Worm (Caenorhabditis elegans) whole organism, mixed stage, embryonic: ENCODE data around the gene nrde-2.

Experiments
- M03D4.4 ChIP-seq: sonication (generic microtip); optimal IDR thresholded peaks from 2 replicates; lab custom pipeline; 2017; ENCODE audit warnings: mild to moderate bottlenecking, missing genetic modification characterization, missing compliant biosample characterization
- bed-3 ChIP-seq: fragments of 200-800 bp; sonication (Bioruptor generic); optimal IDR thresholded peaks from 3 replicates; lab custom pipeline; 2018; ENCODE audit warnings: mild to moderate bottlenecking, missing genetic modification characterization, moderate library complexity, missing compliant biosample characterization
- blmp-1 ChIP-seq: fragments of 150-350 bp; optimal IDR thresholded peaks from 2 replicates; lab custom pipeline; 2014; ENCODE audit warnings: missing biosample characterization, missing genetic modification characterization
- ceh-39 ChIP-seq: fragments of 150-350 bp; optimal IDR thresholded peaks from 2 replicates; lab custom pipeline; 2014; ENCODE audit warnings: missing biosample characterization, missing genetic modification characterization
- ceh-43 ChIP-seq: fragments of 200-800 bp; sonication (Bioruptor generic); optimal IDR thresholded peaks from 2 replicates; lab custom pipeline; 2018; ENCODE audit warnings: mild to moderate bottlenecking, missing genetic modification characterization, moderate library complexity, missing compliant biosample characterization
- ceh-83 ChIP-seq: fragments of 200-800 bp; sonication (Bioruptor generic); optimal IDR thresholded peaks from 2 replicates; lab custom pipeline; 2018; ENCODE audit warnings: mild to moderate bottlenecking, missing genetic modification characterization, missing compliant biosample characterization
- ces-1 ChIP-seq: fragments of 150-350 bp; optimal IDR thresholded peaks from 2 replicates; lab custom pipeline; 2014; ENCODE audit warnings: missing biosample characterization, missing genetic modification reagents, missing genetic modification characterization
- cnd-1 ChIP-seq: fragments of 200-800 bp; sonication (Bioruptor generic); optimal IDR thresholded peaks from 2 replicates; lab custom pipeline; 2018; ENCODE audit warnings: mild to moderate bottlenecking, missing genetic modification characterization, missing compliant biosample characterization
- drap-1 ChIP-seq: fragments of 200-800 bp; sonication (Bioruptor generic); optimal IDR thresholded peaks from 3 replicates; lab custom pipeline; 2018; ENCODE audit warnings: mild to moderate bottlenecking, missing genetic modification characterization, missing compliant biosample characterization
- elt-1 ChIP-seq: sonication (generic microtip); optimal IDR thresholded peaks from 2 replicates; lab custom pipeline; 2017; ENCODE audit warnings: missing genetic modification characterization, mild to moderate bottlenecking, missing compliant biosample characterization, antibody characterized with exemption, moderate library complexity, borderline replicate concordance; ENCODE audit not compliant: insufficient read depth
- elt-3 ChIP-seq: fragments of 150-350 bp; optimal IDR thresholded peaks from 2 replicates; lab custom pipeline; 2014; ENCODE audit warnings: missing biosample characterization, missing genetic modification characterization
- flh-1 ChIP-seq: fragments of 200-800 bp; sonication (Bioruptor generic); optimal IDR thresholded peaks from 2 replicates; lab custom pipeline; 2018; ENCODE audit warnings: mild to moderate bottlenecking, missing genetic modification characterization, moderate library complexity, missing compliant biosample characterization
- ham-2 ChIP-seq: fragments of 200-800 bp; sonication (Bioruptor generic); optimal IDR thresholded peaks from 2 replicates; lab custom pipeline; 2018; ENCODE audit warnings: mild to moderate bottlenecking, missing genetic modification characterization, missing compliant biosample characterization
- hlh-1 ChIP-seq: fragments of 150-350 bp; optimal IDR thresholded peaks from 2 replicates; lab custom pipeline; 2014; ENCODE audit warnings: missing biosample characterization, missing genetic modification reagents, missing genetic modification characterization
- lin-13 ChIP-seq: fragments of 150-350 bp; optimal IDR thresholded peaks from 2 replicates; lab custom pipeline; 2014; ENCODE audit warnings: missing biosample characterization, missing genetic modification characterization
- lin-32 ChIP-seq: fragments of 200-800 bp; sonication (Bioruptor generic); optimal IDR thresholded peaks from 2 replicates; lab custom pipeline; 2018; ENCODE audit warnings: mild to moderate bottlenecking, missing genetic modification characterization, missing compliant biosample characterization
- lsy-2 ChIP-seq: fragments of 150-350 bp; optimal IDR thresholded peaks from 2 replicates; lab custom pipeline; 2014; ENCODE audit warnings: missing biosample characterization, missing genetic modification characterization
- mab-5 ChIP-seq: fragments of 150-350 bp; optimal IDR thresholded peaks from 2 replicates; lab custom pipeline; 2014; ENCODE audit warnings: missing biosample characterization, missing genetic modification characterization
- mep-1 ChIP-seq: fragments of 150-350 bp; optimal IDR thresholded peaks from 2 replicates; lab custom pipeline; 2017; ENCODE audit warnings: missing biosample characterization, missing genetic modification reagents, missing genetic modification characterization, inconsistent platforms
- mls-2 ChIP-seq: sonication (generic microtip); optimal IDR thresholded peaks from 2 replicates; lab custom pipeline; 2016; ENCODE audit warnings: mild to moderate bottlenecking, missing genetic modification characterization, moderate library complexity, missing compliant biosample characterization
- nhr-12 ChIP-seq: fragments of 150-350 bp; optimal IDR thresholded peaks from 2 replicates; lab custom pipeline; 2014; ENCODE audit warnings: missing biosample characterization, missing genetic modification characterization
- nhr-2 ChIP-seq: fragments of 150-350 bp; optimal IDR thresholded peaks from 2 replicates; lab custom pipeline; 2014; ENCODE audit warnings: missing biosample characterization, missing genetic modification characterization
- nhr-237 ChIP-seq: fragments of 150-350 bp; optimal IDR thresholded peaks from 2 replicates; lab custom pipeline; 2014; ENCODE audit warnings: missing biosample characterization, missing genetic modification characterization
- nhr-28 ChIP-seq: fragments of 150-350 bp; optimal IDR thresholded peaks from 2 replicates; lab custom pipeline; 2014; ENCODE audit warnings: missing biosample characterization, missing genetic modification characterization
- nhr-76 ChIP-seq: sonication (generic microtip); optimal IDR thresholded peaks from 2 replicates; lab custom pipeline; 2017; ENCODE audit warnings: missing biosample characterization, missing genetic modification characterization
- pha-4 ChIP-seq: fragments of 150-350 bp; optimal IDR thresholded peaks from 2 replicates; lab custom pipeline; 2018; ENCODE audit warnings: missing biosample characterization, missing genetic modification reagents, missing genetic modification characterization
- sem-2 ChIP-seq: fragments of 200-800 bp; sonication (Bioruptor generic); optimal IDR thresholded peaks from 2 replicates; lab custom pipeline; 2018; ENCODE audit warnings: mild to moderate bottlenecking, missing genetic modification characterization, missing compliant biosample characterization
- snpc-4 ChIP-seq: fragments of 150-350 bp; optimal IDR thresholded peaks from 2 replicates; lab custom pipeline; 2014; ENCODE audit warnings: missing biosample characterization, missing genetic modification characterization
- sptf-1 ChIP-seq: sonication (generic microtip); optimal IDR thresholded peaks from 2 replicates; lab custom pipeline; 2017; ENCODE audit warnings: mild to moderate bottlenecking, missing genetic modification characterization, moderate library complexity, missing compliant biosample characterization
- tbx-8 ChIP-seq: fragments of 200-800 bp; sonication (Bioruptor generic); optimal IDR thresholded peaks from 2 replicates; lab custom pipeline; 2018; ENCODE audit warnings: mild to moderate bottlenecking, missing genetic modification characterization, moderate library complexity, missing compliant biosample characterization
- unc-120 ChIP-seq: sonication (generic microtip); optimal IDR thresholded peaks from 2 replicates; lab custom pipeline; 2017; ENCODE audit warnings: missing genetic modification characterization, missing compliant biosample characterization; ENCODE audit not compliant: poor library complexity, severe bottlenecking
- unc-39 ChIP-seq: fragments of 150-350 bp; optimal IDR thresholded peaks from 2 replicates; lab custom pipeline; 2014; ENCODE audit warnings: missing biosample characterization, missing genetic modification characterization
- unc-62 ChIP-seq: fragments of 150-350 bp; optimal IDR thresholded peaks from 2 replicates; lab custom pipeline; 2014; ENCODE audit warnings: missing biosample characterization, missing genetic modification reagents, missing genetic modification characterization
- zip-8 ChIP-seq: fragments of 150-350 bp; optimal IDR thresholded peaks from 2 replicates; lab custom pipeline; 2014; ENCODE audit warnings: missing biosample characterization, missing genetic modification characterization
- ztf-11 ChIP-seq: fragments of 150-350 bp; optimal IDR thresholded peaks from 2 replicates; lab custom pipeline; 2014; ENCODE audit warnings: missing biosample characterization, missing genetic modification characterization

The nrde-2 gene

ce11 chrII:10248355-10249041, 1.1 kb upstream of the nrde-2 start, which contains the start of gene atad-3:
Gene atad-3, plus strand, starts transcription at chrII:10248991.
- TF ChIP-seq unc-120 (tag; lab: Kevin White, UChicago) (peak; percentile 58), ceh-39 (tag; lab: Kevin White, UChicago) (no peak), drap-1 (GFP tag; lab: Kevin White, UChicago) (peak; percentile 78), ces-1 (GFP tag; lab: Kevin White, UChicago) (peak; percentile 79), mls-2 (tag; lab: Kevin White, UChicago) (peak; percentile 80), ztf-11 (tag; lab: Kevin White, UChicago) (peak; percentile 71), ceh-43 (no peak), mab-5 (no peak), nhr-237 (tag; lab: Kevin White, UChicago) (peak; percentile 69), elt-1 (no peak), bed-3 (peak; percentile 54), pha-4 (tag; lab: Kevin White, UChicago) (peak; percentile 15), sptf-1 (tag; lab: Kevin White, UChicago) (peak; percentile 92), flh-1 (no peak), snpc-4 (no peak), hlh-1 (tag; lab: Kevin White, UChicago) (peak; percentile 38), elt-3 (tag; lab: Kevin White, UChicago) (no peak), ceh-83 (GFP tag; lab: Kevin White, UChicago) (no peak), blmp-1 (no peak), nhr-76 (tag; lab: Kevin White, UChicago) (no peak), zip-8 (no peak), unc-39 (no peak), M03D4.4 (tag; lab: Kevin White, UChicago) (peak; percentile 73), nhr-2 (tag; lab: Kevin White, UChicago) (no peak), lin-32 (GFP tag; lab: Kevin White, UChicago) (peak; percentile 67), tbx-8 (GFP tag; lab: Kevin White, UChicago) (peak; percentile 12), nhr-28 (tag; lab: Kevin White, UChicago) (no peak), mep-1 (tag; lab: Kevin White, UChicago) (peak; percentile 87), lin-13 (peak; percentile 83), ham-2 (GFP tag; lab: Kevin White, UChicago) (peak; percentile 3), unc-62 (GFP tag; lab: Kevin White, UChicago) (peak; percentile 23), cnd-1 (tag; lab: Kevin White, UChicago) (peak; percentile 71), sem-2 (GFP tag; lab: Kevin White, UChicago) (peak; percentile 24), nhr-12 (tag; lab: Kevin White, UChicago) (no peak), lsy-2 (tag; lab: Kevin White, UChicago) (peak; percentile 62)
- TF ChIP-seq, all 35 proteins: peak for 20

ce11 chrII:10247154-10247553, 284 bp downstream of the nrde-2 start:
- no peak for TF ChIP-seq nhr-12 (tag; lab: Kevin White, UChicago)
- TF ChIP-seq ceh-39 (tag; lab: Kevin White, UChicago) = no peak
- no peak for TF ChIP-seq lsy-2 (tag; lab: Kevin White, UChicago)
- TF ChIP-seq snpc-4 = no peak
- no peak for TF ChIP-seq unc-120 (tag; lab: Kevin White, UChicago)
- TF ChIP-seq elt-1 = no peak
- no peak for TF ChIP-seq elt-3 (tag; lab: Kevin White, UChicago)
- no peak for TF ChIP-seq mab-5

ce11 chrII:10245612-10246011, 1.8 kb downstream of the nrde-2 start:
- TF ChIP-seq bed-3 = no peak
- TF ChIP-seq sptf-1 (tag; lab: Kevin White, UChicago) = no peak
- TF ChIP-seq zip-8 = no peak
- no peak for TF ChIP-seq blmp-1
- no peak for TF ChIP-seq unc-62 (GFP tag; lab: Kevin White, UChicago)
- no peak for TF ChIP-seq elt-1
- no peak for TF ChIP-seq elt-3 (tag; lab: Kevin White, UChicago)
- no peak for TF ChIP-seq nhr-2 (tag; lab: Kevin White, UChicago)
- no peak for TF ChIP-seq flh-1
- TF ChIP-seq mep-1 (tag; lab: Kevin White, UChicago) = no peak
- TF ChIP-seq nhr-237 (tag; lab: Kevin White, UChicago) = no peak
- TF ChIP-seq ces-1 (GFP tag; lab: Kevin White, UChicago) = no peak
- no peak for TF ChIP-seq drap-1 (GFP tag; lab: Kevin White, UChicago)
- no peak for TF ChIP-seq ham-2 (GFP tag; lab: Kevin White, UChicago)
- TF ChIP-seq unc-39 = no peak
- no peak for TF ChIP-seq unc-120 (tag; lab: Kevin White, UChicago)
- TF ChIP-seq M03D4.4 (tag; lab: Kevin White, UChicago) = no peak
- no peak for TF ChIP-seq nhr-76 (tag; lab: Kevin White, UChicago)
- TF ChIP-seq snpc-4 = no peak
- TF ChIP-seq mls-2 (tag; lab: Kevin White, UChicago) = no peak
